Fruit fly (Drosophila melanogaster) whole organism, embryonic: ENCODE data around the gene Mon1.

Experiments used
- Asciz ChIP-seq: fragments of 200-800 bp; sonication (Bioruptor generic); optimal IDR thresholded peaks from 2 replicates; lab custom pipeline; 2017; ENCODE audit warnings: missing biosample characterization, mild to moderate bottlenecking, missing genetic modification characterization, missing genetic modification reagents
- Atf-2 ChIP-seq: fragments of 200-800 bp; sonication (Bioruptor generic); optimal IDR thresholded peaks from 2 replicates; lab custom pipeline; 2016; ENCODE audit warnings: missing biosample characterization, missing genetic modification characterization
- Awh ChIP-seq: fragments of 200-800 bp; sonication (Bioruptor generic); IDR thresholded peaks from 2 replicates; pipeline ENCODE4, ENCODE4 v1.3.6; 2022; ENCODE audit warnings: missing biosample characterization, missing genetic modification characterization
- Blimp-1 ChIP-seq: fragments of 200-800 bp; sonication (Bioruptor generic); optimal IDR thresholded peaks from 3 replicates; lab custom pipeline; 2018; ENCODE audit warnings: missing biosample characterization, missing genetic modification characterization, mild to moderate bottlenecking, moderate library complexity, missing genetic modification reagents
- CG10543 ChIP-seq: fragments of 200-800 bp; sonication (Bioruptor generic); optimal IDR thresholded peaks from 3 replicates; lab custom pipeline; 2017; ENCODE audit warnings: missing biosample characterization, mild to moderate bottlenecking, missing genetic modification characterization, moderate library complexity
- CG10959 ChIP-seq: fragments of 200-800 bp; sonication (Bioruptor generic); IDR thresholded peaks from 2 replicates; pipeline ENCODE4 v1.3.6; 2022; ENCODE audit warnings: missing biosample characterization, missing genetic modification characterization
- CG10979 ChIP-seq: fragments of 200-800 bp; sonication (Bioruptor generic); optimal IDR thresholded peaks from 2 replicates; lab custom pipeline; 2018; ENCODE audit warnings: missing biosample characterization, mild to moderate bottlenecking, missing genetic modification characterization, moderate library complexity
- CG11504 ChIP-seq: fragments of 200-800 bp; sonication (Bioruptor generic); optimal IDR thresholded peaks from 3 replicates; lab custom pipeline; 2019; ENCODE audit warnings: missing biosample characterization, mild to moderate bottlenecking, missing genetic modification characterization, moderate library complexity
- CG13296 ChIP-seq: fragments of 200-800 bp; sonication (Bioruptor generic); optimal IDR thresholded peaks from 3 replicates; lab custom pipeline; 2018; ENCODE audit warnings: missing biosample characterization, mild to moderate bottlenecking, missing genetic modification characterization
- CG13624 ChIP-seq: fragments of 200-800 bp; sonication (Bioruptor generic); optimal IDR thresholded peaks from 2 replicates; lab custom pipeline; 2016; ENCODE audit warnings: missing biosample characterization, missing genetic modification characterization
- CG14965 ChIP-seq: fragments of 200-800 bp; sonication (Bioruptor generic); optimal IDR thresholded peaks from 2 replicates; lab custom pipeline; 2016; ENCODE audit warnings: missing biosample characterization, missing genetic modification characterization, borderline replicate concordance
- CG15269 ChIP-seq: fragments of 200-800 bp; sonication (Bioruptor generic); optimal IDR thresholded peaks from 2 replicates; lab custom pipeline; 2018; ENCODE audit warnings: missing biosample characterization, mild to moderate bottlenecking, missing genetic modification characterization, moderate library complexity
- CG17186 ChIP-seq: fragments of 200-800 bp; sonication (Bioruptor generic); optimal IDR thresholded peaks from 3 replicates; lab custom pipeline; 2017; ENCODE audit warnings: missing biosample characterization, missing genetic modification reagents, missing genetic modification characterization
- CG2875 ChIP-seq: fragments of 200-800 bp; sonication (Bioruptor generic); optimal IDR thresholded peaks from 2 replicates; lab custom pipeline; 2017; ENCODE audit warnings: missing biosample characterization, mild to moderate bottlenecking, missing genetic modification characterization, missing genetic modification reagents
- CG34224 ChIP-seq: fragments of 200-800 bp; sonication (Bioruptor generic); IDR thresholded peaks from 3 replicates; pipeline ENCODE4 v1.3.6; 2022; ENCODE audit warnings: missing biosample characterization, missing genetic modification characterization; ENCODE audit not compliant: partially characterized antibody
- CG34422 ChIP-seq: fragments of 200-800 bp; sonication (Bioruptor generic); IDR thresholded peaks from 3 replicates; pipeline ENCODE4 v1.3.6; 2022; ENCODE audit warnings: missing biosample characterization, missing genetic modification characterization
- CG4360 ChIP-seq: fragments of 200-800 bp; sonication (Bioruptor generic); IDR thresholded peaks from 2 replicates; pipeline ENCODE4 v1.3.6; 2022; ENCODE audit warnings: missing biosample characterization, missing genetic modification characterization
- CG4424 ChIP-seq: fragments of 200-800 bp; sonication (Bioruptor generic); optimal IDR thresholded peaks from 3 replicates; lab custom pipeline; 2016; ENCODE audit warnings: missing biosample characterization, missing genetic modification characterization
- CG4854 ChIP-seq: fragments of 200-800 bp; sonication (Bioruptor generic); optimal IDR thresholded peaks from 2 replicates; lab custom pipeline; 2016; ENCODE audit warnings: missing biosample characterization, missing genetic modification characterization, inconsistent platforms
- CG8359 ChIP-seq: fragments of 200-800 bp; sonication (Bioruptor generic); optimal IDR thresholded peaks from 2 replicates; lab custom pipeline; 2017; ENCODE audit warnings: missing biosample characterization, mild to moderate bottlenecking, missing genetic modification characterization, borderline replicate concordance
- CG8478 ChIP-seq: fragments of >200 bp; optimal IDR thresholded peaks from 2 replicates; lab custom pipeline; 2018
- Doc3 ChIP-seq: fragments of 200-800 bp; sonication (Bioruptor generic); IDR thresholded peaks from 3 replicates; pipeline ENCODE4 v1.3.6; 2022; ENCODE audit warnings: missing biosample characterization, missing genetic modification characterization; ENCODE audit not compliant: partially characterized antibody
- Jarid2 ChIP-seq: fragments of 200-800 bp; sonication (Bioruptor generic); optimal IDR thresholded peaks from 3 replicates; lab custom pipeline; 2017; ENCODE audit warnings: mild to moderate bottlenecking, missing biosample characterization, missing genetic modification reagents, missing genetic modification characterization
- Kr ChIP-seq: fragments of 200-800 bp; sonication (Bioruptor generic); optimal IDR thresholded peaks from 2 replicates; lab custom pipeline; 2017; ENCODE audit warnings: missing biosample characterization, mild to moderate bottlenecking, missing genetic modification characterization
- Mad ChIP-seq: fragments of 200-800 bp; sonication (Bioruptor generic); optimal IDR thresholded peaks from 2 replicates; lab custom pipeline; 2016; ENCODE audit warnings: missing biosample characterization, missing genetic modification characterization
- Opbp ChIP-seq: fragments of 200-800 bp; sonication (Bioruptor generic); IDR thresholded peaks from 3 replicates; pipeline ENCODE4 v1.3.6; 2022; ENCODE audit warnings: missing biosample characterization, missing genetic modification characterization; ENCODE audit not compliant: partially characterized antibody
- Pdp1 ChIP-seq, 2 experiments: fragments of 200-800 bp; sonication (Bioruptor generic); optimal IDR thresholded peaks; 3 replicates each; lab custom pipeline; 2016; ENCODE audit warnings: missing biosample characterization in 2 of 2, missing genetic modification characterization in 2 of 2, mild to moderate bottlenecking in 1 of 2, moderate library complexity in 1 of 2
- Stat92E ChIP-seq, 3 experiments: fragments of >200 bp in 2 of 3; fragments of 200-800 bp in 1 of 3; sonication (Bioruptor generic) in 1 of 3; optimal IDR thresholded peaks; 2 replicates each; lab custom pipeline; 2017 to 2019; ENCODE audit warnings: missing biosample characterization in 3 of 3, missing genetic modification characterization in 3 of 3, mild to moderate bottlenecking in 1 of 3, moderate library complexity in 1 of 3
- ase ChIP-seq: fragments of 200-800 bp; sonication (Bioruptor generic); IDR thresholded peaks from 3 replicates; pipeline ENCODE4 v1.3.6; 2022; ENCODE audit warnings: missing biosample characterization, missing genetic modification characterization
- bbx ChIP-seq: fragments of 200-800 bp; sonication (Bioruptor generic); IDR thresholded peaks from 2 replicates; pipeline ENCODE4 v1.3.6; 2022; ENCODE audit warnings: missing biosample characterization, missing genetic modification characterization; ENCODE audit not compliant: partially characterized antibody
- bigmax ChIP-seq: fragments of 200-800 bp; sonication (Bioruptor generic); optimal IDR thresholded peaks from 2 replicates; lab custom pipeline; 2018; ENCODE audit warnings: missing biosample characterization, mild to moderate bottlenecking, missing genetic modification characterization
- bowl ChIP-seq: fragments of 200-800 bp; sonication (Bioruptor generic); IDR thresholded peaks from 2 replicates; pipeline ENCODE4 v1.3.6; 2022; ENCODE audit warnings: missing biosample characterization, missing genetic modification characterization
- ci ChIP-seq: fragments of 200-800 bp; sonication (Bioruptor generic); IDR thresholded peaks from 3 replicates; pipeline ENCODE4 v1.3.6; 2022; ENCODE audit warnings: missing biosample characterization, missing genetic modification characterization
- cwo ChIP-seq: fragments of 200-800 bp; sonication (Bioruptor generic); optimal IDR thresholded peaks from 3 replicates; lab custom pipeline; 2017; ENCODE audit warnings: missing biosample characterization, missing genetic modification characterization, mild to moderate bottlenecking, moderate library complexity, missing genetic modification reagents
- dmrt99B ChIP-seq: fragments of 200-800 bp; sonication (Bioruptor generic); optimal IDR thresholded peaks from 2 replicates; lab custom pipeline; 2018; ENCODE audit warnings: missing biosample characterization, mild to moderate bottlenecking, missing genetic modification characterization, moderate library complexity
- inv ChIP-seq: fragments of 200-800 bp; sonication (Bioruptor generic); IDR thresholded peaks from 2 replicates; pipeline ENCODE4 v1.3.6; 2022; ENCODE audit warnings: missing biosample characterization, missing genetic modification characterization; ENCODE audit not compliant: partially characterized antibody
- ken ChIP-seq: fragments of 200-800 bp; sonication (Bioruptor generic); IDR thresholded peaks from 3 replicates; pipeline ENCODE4 v1.3.6; 2022; ENCODE audit warnings: missing biosample characterization, missing genetic modification characterization
- kni ChIP-seq: fragments of 200-800 bp; sonication (Bioruptor generic); optimal IDR thresholded peaks from 3 replicates; lab custom pipeline; 2017; ENCODE audit warnings: mild to moderate bottlenecking, missing biosample characterization, missing genetic modification reagents, missing genetic modification characterization
- onecut ChIP-seq: fragments of 200-800 bp; sonication (Bioruptor generic); IDR thresholded peaks from 2 replicates; pipeline ENCODE4 v1.3.6; 2022; ENCODE audit warnings: missing biosample characterization, missing genetic modification characterization
- pb ChIP-seq: fragments of 200-800 bp; sonication (Bioruptor generic); optimal IDR thresholded peaks from 3 replicates; lab custom pipeline; 2016; ENCODE audit warnings: missing biosample characterization, missing genetic modification characterization
- pros ChIP-seq: fragments of 200-800 bp; sonication (Bioruptor generic); optimal IDR thresholded peaks from 3 replicates; lab custom pipeline; 2019; ENCODE audit warnings: missing biosample characterization, mild to moderate bottlenecking, missing genetic modification characterization, moderate library complexity
- repo ChIP-seq: fragments of 200-800 bp; sonication (Bioruptor generic); optimal IDR thresholded peaks from 2 replicates; lab custom pipeline; 2016; ENCODE audit warnings: missing biosample characterization, missing genetic modification characterization
- row ChIP-seq: fragments of 200-800 bp; sonication (Bioruptor generic); IDR thresholded peaks from 3 replicates; pipeline ENCODE4 v1.3.6; 2022; ENCODE audit warnings: missing biosample characterization, missing genetic modification characterization
- salm ChIP-seq: fragments of 200-800 bp; sonication (Bioruptor generic); optimal IDR thresholded peaks from 2 replicates; lab custom pipeline; 2018; ENCODE audit warnings: missing biosample characterization, mild to moderate bottlenecking, missing genetic modification characterization
- stc ChIP-seq: fragments of 200-800 bp; sonication (Bioruptor generic); IDR thresholded peaks from 2 replicates; pipeline ENCODE4 v1.3.6; 2022; ENCODE audit warnings: missing biosample characterization, missing genetic modification characterization
- trem ChIP-seq: fragments of 200-800 bp; optimal IDR thresholded peaks from 3 replicates; lab custom pipeline; 2019; ENCODE audit warnings: missing biosample characterization, mild to moderate bottlenecking, missing genetic modification characterization, moderate library complexity
- unpg ChIP-seq: fragments of 200-800 bp; sonication (Bioruptor generic); optimal IDR thresholded peaks from 3 replicates; lab custom pipeline; 2018; ENCODE audit warnings: missing biosample characterization, mild to moderate bottlenecking, missing genetic modification characterization, moderate library complexity
- usp ChIP-seq: fragments of >200 bp; optimal IDR thresholded peaks from 2 replicates; lab custom pipeline; 2017; ENCODE audit warnings: missing biosample characterization, missing genetic modification characterization

Mon1 gene

DNA sequence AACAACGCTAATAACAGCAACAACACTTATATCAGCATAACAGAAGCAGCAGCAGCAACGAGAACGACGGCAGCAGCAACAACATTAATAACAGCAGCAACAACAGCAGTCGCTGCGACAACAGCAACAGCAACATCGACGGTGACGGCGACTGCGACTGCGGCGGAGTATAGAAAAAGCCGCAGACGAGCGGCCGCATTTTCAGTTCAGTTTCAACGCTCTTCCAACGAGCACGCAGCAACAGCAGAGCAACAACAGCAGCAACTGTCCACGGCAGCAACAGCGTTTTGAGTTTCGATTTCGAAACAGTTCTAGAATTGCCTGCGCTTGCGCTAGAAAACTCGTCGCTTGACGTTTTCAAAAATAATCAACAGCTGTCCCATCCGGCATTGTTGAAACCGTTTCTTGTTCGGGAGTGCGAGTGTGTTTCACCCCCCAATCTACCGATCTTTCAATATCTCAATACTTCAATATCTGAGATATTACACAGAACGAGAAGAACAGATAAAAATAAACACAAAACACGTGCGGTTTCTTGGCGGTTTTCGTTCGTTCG lies 41.6 kb downstream of the Mon1 start, which contains the start of gene CG3036 (continued):
- peak in 1 of 3 experiments; percentile 81 for TF ChIP-seq Stat92E (GFP tag; optimal IDR thresholded peaks at IDR 0.05; lab: Kevin White, UChicago)
- TF ChIP-seq bigmax (GFP tag; lab: Kevin White, UChicago): no peak
- TF ChIP-seq Atf-2 (GFP tag; lab: Kevin White, UChicago): no peak
- TF ChIP-seq Mad: peak; percentile 18
- peak; percentile 79 for TF ChIP-seq CG8359 (GFP tag; lab: Kevin White, UChicago)
- TF ChIP-seq CG2875 (GFP tag; lab: Kevin White, UChicago): peak; percentile 15
- no peak for TF ChIP-seq CG10959 (GFP tag; lab: Robert Waterston, UW)
- no peak for TF ChIP-seq CG14965 (GFP tag; lab: Kevin White, UChicago)
- TF ChIP-seq bowl (GFP tag; lab: Robert Waterston, UW): peak; percentile 57; the same call in 1 of the 2 replicates
- peak; percentile 47 for TF ChIP-seq CG13296
- peak; percentile 69 for TF ChIP-seq bbx (GFP tag; lab: Robert Waterston, UW)
- peak; percentile 81 for TF ChIP-seq cwo
- TF ChIP-seq CG4424 (GFP tag; lab: Kevin White, UChicago): peak; percentile 5
- peak; percentile 25 for TF ChIP-seq dmrt99B (tag; lab: Kevin White, UChicago)
- peak; percentile 6; the same call in 1 of the 3 replicates for TF ChIP-seq row (GFP tag; lab: Robert Waterston, UW)
- TF ChIP-seq CG4854 (GFP tag; lab: Kevin White, UChicago): no peak
- TF ChIP-seq Kr: peak; percentile 43
- peak; percentile 98 for TF ChIP-seq CG4360 (GFP tag; lab: Robert Waterston, UW)
- TF ChIP-seq Asciz (GFP tag; lab: Kevin White, UChicago): no peak
- peak; percentile 42 for TF ChIP-seq kni
- TF ChIP-seq inv (GFP tag; lab: Robert Waterston, UW): no peak
- TF ChIP-seq ase (GFP tag; lab: Robert Waterston, UW): no peak
- no peak for TF ChIP-seq ken (GFP tag; lab: Robert Waterston, UW)
- peak; percentile 50 for TF ChIP-seq pb (GFP tag; lab: Kevin White, UChicago)
- TF ChIP-seq salm (tag; lab: Kevin White, UChicago): peak; percentile 46
- TF ChIP-seq CG17186: no peak
- peak; percentile 30 for TF ChIP-seq pros (GFP tag; lab: Kevin White, UChicago)
- no peak for TF ChIP-seq Doc3 (GFP tag; lab: Robert Waterston, UW)
- peak; percentile 86 for TF ChIP-seq ci
- peak; percentile 50; the same call in 1 of the 2 replicates for TF ChIP-seq stc (GFP tag; lab: Robert Waterston, UW)
- peak; percentile 70 for TF ChIP-seq CG10543 (GFP tag; lab: Kevin White, UChicago)
- peak; percentile 76 for TF ChIP-seq CG11504 (tag; lab: Kevin White, UChicago)
- peak; percentile 6 for TF ChIP-seq Blimp-1 (GFP tag; lab: Kevin White, UChicago)
- TF ChIP-seq onecut (GFP tag; lab: Robert Waterston, UW): peak; percentile 75
- TF ChIP-seq Awh: no peak
- peak; percentile 18 for TF ChIP-seq trem (tag; lab: Kevin White, UChicago)
- peak; percentile 27 for TF ChIP-seq repo
- TF ChIP-seq usp (GFP tag; lab: Kevin White, UChicago): no peak
- peak; percentile 42 for TF ChIP-seq CG10979 (tag; lab: Kevin White, UChicago)
- peak; percentile 48 for TF ChIP-seq unpg (GFP tag; lab: Kevin White, UChicago)
- TF ChIP-seq CG8478 (lab: Kevin White, UChicago): no peak
- TF ChIP-seq Opbp: peak; percentile 77
- peak; percentile 13 for TF ChIP-seq CG15269 (tag; lab: Kevin White, UChicago)
- TF ChIP-seq Jarid2: peak; percentile 99
- TF ChIP-seq Pdp1 (GFP tag; optimal IDR thresholded peaks at IDR 0.05; lab: Kevin White, UChicago): peak in 1 of 2 experiments; percentile 73
- peak; percentile 56; the same call in 1 of the 3 replicates for TF ChIP-seq CG34422 (GFP tag; lab: Robert Waterston, UW)
- TF ChIP-seq CG34224: peak; percentile 57; the same call in 2 of the 3 replicates
- TF ChIP-seq CG13624 (GFP tag; lab: Kevin White, UChicago): peak; percentile 34
